Worm (Caenorhabditis elegans) whole organism, mixed stage, embryonic: ENCODE data around the gene klc-1.

Experiments used
- pha-4 ChIP-seq: fragments of 150-350 bp; optimal IDR thresholded peaks from 2 replicates; lab custom pipeline; 2018; ENCODE audit warnings: missing biosample characterization, missing genetic modification reagents, missing genetic modification characterization
- ztf-11 ChIP-seq: fragments of 150-350 bp; optimal IDR thresholded peaks from 2 replicates; lab custom pipeline; 2014; ENCODE audit warnings: missing biosample characterization, missing genetic modification characterization

ce11 chrIV:11100271-11100670 lies 16.7 kb downstream of the klc-1 start, which contains the start of gene str-3:
- TF ChIP-seq pha-4 (tag; lab: Kevin White, UChicago) (no peak), ztf-11 (tag; lab: Kevin White, UChicago) (no peak)
